Worm (Caenorhabditis elegans): ENCODE results near the gene srw-100.

DNA sequence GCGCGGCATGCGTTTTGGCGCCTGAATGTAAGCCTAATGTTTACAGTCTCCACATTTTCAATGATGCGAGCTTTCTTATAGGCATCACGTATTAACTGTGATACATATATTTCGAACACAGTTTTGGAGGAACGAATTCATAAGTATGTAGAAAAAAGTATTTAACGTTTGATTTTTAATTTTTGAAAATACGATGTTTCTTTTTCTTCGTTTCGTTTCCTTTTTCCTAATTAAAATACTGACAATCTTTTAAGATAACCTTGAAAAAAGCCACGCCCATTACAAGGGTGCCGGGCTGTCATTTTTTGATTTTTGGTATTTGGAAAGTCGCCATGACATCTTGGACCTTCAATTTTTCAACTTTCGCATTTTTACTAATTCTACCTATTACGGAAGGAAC, 46.1 kb upstream of the srw-100 start, which contains the start of gene K04F1.9:
- TF ChIP-seq ref-1 (GFP tag; conservative IDR thresholded peaks at IDR 0.05) (no peak), med-1 (GFP tag; optimal IDR thresholded peaks at IDR 0.05; ENCODE audit: insufficient read depth) (no peak), flt-1 (GFP tag; IDR thresholded peaks at IDR 0.05) (no peak), ztf-29 (GFP tag; IDR thresholded peaks at IDR 0.05) (no peak), T22C8.4 (GFP tag; IDR thresholded peaks at IDR 0.05) (no peak)

Measured in whole organism, midembryonic.